Worm (Caenorhabditis elegans): ENCODE results near the gene mksr-1.

DNA sequence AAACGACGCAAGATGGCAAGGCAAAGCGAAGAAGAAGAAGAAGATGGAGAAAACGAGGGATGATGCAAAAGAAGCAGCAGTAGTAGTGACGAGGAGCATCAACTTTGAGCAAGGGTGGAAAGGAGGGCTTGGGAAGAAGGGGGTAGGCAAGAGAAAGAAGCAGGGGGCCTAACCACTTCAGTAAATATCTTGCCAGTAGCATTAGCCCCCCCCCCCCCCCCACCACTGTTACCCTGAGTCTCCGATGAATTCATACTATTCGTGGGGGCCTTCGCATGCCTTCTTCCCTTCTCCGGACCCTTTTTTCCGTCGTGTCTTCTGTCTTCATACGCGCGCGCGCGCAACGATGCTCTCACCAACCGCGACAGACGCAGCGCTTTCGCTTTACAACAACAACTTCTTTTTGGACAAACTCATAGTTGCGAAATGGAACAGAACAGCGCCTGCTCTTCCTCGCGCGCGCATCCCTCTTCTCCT, 47.1 kb downstream of the mksr-1 start:
- TF ChIP-seq klf-2 (GFP tag; conservative IDR thresholded peaks at IDR 0.05) (no peak), cog-1 (tag; optimal IDR thresholded peaks at IDR 0.05) (no peak), flt-1 (GFP tag; IDR thresholded peaks at IDR 0.05) (no peak), tab-1 (GFP tag; IDR thresholded peaks at IDR 0.05) (no peak), T22C8.4 (GFP tag; IDR thresholded peaks at IDR 0.05) (no peak), ztf-29 (GFP tag; IDR thresholded peaks at IDR 0.05) (no peak), ref-1 (GFP tag; conservative IDR thresholded peaks at IDR 0.05) (no peak), ztf-23 (GFP tag; IDR thresholded peaks at IDR 0.05) (peak; percentile 52; the same call in 1 of the 2 replicates)

Data from whole organism, midembryonic.